Fruit fly (Drosophila melanogaster): ENCODE results near the gene gny.

The gny gene

DNA sequence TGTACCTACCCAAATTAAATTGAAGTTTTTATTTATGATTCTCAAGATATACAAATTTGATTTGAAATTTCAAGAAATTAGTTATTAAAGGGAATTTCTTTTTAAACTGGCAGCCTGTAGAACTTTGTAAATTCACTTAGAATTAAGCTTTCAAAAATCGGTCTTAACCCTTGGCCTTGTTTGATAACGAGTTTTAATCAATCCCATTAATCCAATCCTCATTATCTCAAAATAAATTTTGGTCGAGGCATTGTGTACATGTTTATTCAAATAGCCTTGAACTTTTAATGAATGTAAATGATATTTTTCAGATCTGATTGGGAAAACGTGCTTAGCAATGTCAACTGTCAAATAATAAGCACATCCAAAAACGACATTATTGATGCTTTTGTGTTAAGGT, 40.1 kb upstream of the gny start:
- no peak for TF ChIP-seq foxo (GFP tag; optimal IDR thresholded peaks at IDR 0.05)
- TF ChIP-seq pan (optimal IDR thresholded peaks at IDR 0.05), result no peak
- TF ChIP-seq N (GFP tag; optimal IDR thresholded peaks at IDR 0.05), result no peak
- no peak for TF ChIP-seq Mio (GFP tag; optimal IDR thresholded peaks at IDR 0.05)
- TF ChIP-seq Jra (GFP tag; optimal IDR thresholded peaks at IDR 0.05), result no peak
- no peak for TF ChIP-seq CG32264 (GFP tag; optimal IDR thresholded peaks at IDR 0.05)
- no peak for TF ChIP-seq Hr83 (GFP tag; optimal IDR thresholded peaks at IDR 0.05; ENCODE audit: poor library complexity, severe bottlenecking)
- TF ChIP-seq jim (GFP tag; optimal IDR thresholded peaks at IDR 0.05), result no peak
- no peak for TF ChIP-seq sv (GFP tag; optimal IDR thresholded peaks at IDR 0.05)
- TF ChIP-seq sage (GFP tag; optimal IDR thresholded peaks at IDR 0.05), result no peak
- no peak for TF ChIP-seq psq (GFP tag; optimal IDR thresholded peaks at IDR 0.05)
- no peak for TF ChIP-seq Dfd (GFP tag; optimal IDR thresholded peaks at IDR 0.05)
- TF ChIP-seq Rel (GFP tag; optimal IDR thresholded peaks at IDR 0.05), result no peak
- no peak for TF ChIP-seq Rel (tag; optimal IDR thresholded peaks at IDR 0.05)

DNA sequence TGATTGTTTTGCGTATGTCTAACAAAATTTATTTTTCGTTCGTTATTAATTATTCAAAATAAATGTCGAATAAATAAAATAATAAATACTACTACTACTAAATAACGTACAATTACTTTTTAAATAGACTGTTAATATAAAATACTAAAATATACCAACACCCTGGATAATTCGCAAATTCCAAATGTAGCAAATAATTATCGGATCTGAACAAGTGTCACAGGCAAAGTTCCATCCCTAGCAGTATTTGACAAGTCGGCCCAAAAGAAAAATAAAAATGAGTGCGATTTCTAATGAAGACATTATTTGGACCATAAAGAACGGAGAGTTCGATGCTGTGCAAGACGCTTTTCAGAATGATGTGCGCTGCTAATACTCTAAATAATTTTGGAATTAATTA, 38.5 kb upstream of the gny start, which contains the start of gene CG31715:
CG31715 (plus strand) TSS at position 212 of the 400 bp plus-strand sequence.
- TF ChIP-seq CG9705 (GFP tag; optimal IDR thresholded peaks at IDR 0.05) (no peak), Mio (GFP tag; optimal IDR thresholded peaks at IDR 0.05) (no peak), psq (GFP tag; optimal IDR thresholded peaks at IDR 0.05) (peak; percentile 13), foxo (GFP tag; optimal IDR thresholded peaks at IDR 0.05) (peak in 1 of 2 experiments; percentile 48), Hr78 (GFP tag; optimal IDR thresholded peaks at IDR 0.05) (no peak), GATAd (GFP tag; optimal IDR thresholded peaks at IDR 0.05) (no peak), woc (GFP tag; optimal IDR thresholded peaks at IDR 0.05) (peak; percentile 35), tai (GFP tag; optimal IDR thresholded peaks at IDR 0.05) (no peak), ey (GFP tag; optimal IDR thresholded peaks at IDR 0.05) (peak; percentile 9), Jra (GFP tag; optimal IDR thresholded peaks at IDR 0.05) (no peak), rgr (GFP tag; optimal IDR thresholded peaks at IDR 0.05) (peak; percentile 64), pan (optimal IDR thresholded peaks at IDR 0.05) (no peak), CrebA (GFP tag; optimal IDR thresholded peaks at IDR 0.05; ENCODE audit: borderline replicate concordance) (no peak), fru (GFP tag; optimal IDR thresholded peaks at IDR 0.05) (no peak), br (GFP tag; optimal IDR thresholded peaks at IDR 0.05) (no peak), Vsx2 (GFP tag; optimal IDR thresholded peaks at IDR 0.05; ENCODE audit: partially characterized antibody) (no peak), Abd-B (GFP tag; optimal IDR thresholded peaks at IDR 0.05) (no peak), sage (GFP tag; optimal IDR thresholded peaks at IDR 0.05) (no peak), usp (GFP tag; optimal IDR thresholded peaks at IDR 0.05) (no peak), CG32264 (GFP tag; optimal IDR thresholded peaks at IDR 0.05) (no peak), OdsH (GFP tag; optimal IDR thresholded peaks at IDR 0.05) (no peak), Myc (optimal IDR thresholded peaks at IDR 0.05) (no peak), Dif (GFP tag; optimal IDR thresholded peaks at IDR 0.05; ENCODE audit: partially characterized antibody) (no peak), Sp1 (GFP tag; optimal IDR thresholded peaks at IDR 0.05) (no peak), Hnf4 (GFP tag; optimal IDR thresholded peaks at IDR 0.05) (peak; percentile 21), brk (GFP tag; optimal IDR thresholded peaks at IDR 0.05) (peak; percentile 60), dmrt93B (GFP tag; optimal IDR thresholded peaks at IDR 0.05) (no peak), h (GFP tag; optimal IDR thresholded peaks at IDR 0.05) (peak; percentile 20), Dfd (GFP tag; optimal IDR thresholded peaks at IDR 0.05) (no peak), dsf (GFP tag; optimal IDR thresholded peaks at IDR 0.05; ENCODE audit: borderline replicate concordance) (peak; percentile 9), N (GFP tag; optimal IDR thresholded peaks at IDR 0.05) (no peak), HLH106 (tag; optimal IDR thresholded peaks at IDR 0.05) (peak; percentile 6), sv (GFP tag; optimal IDR thresholded peaks at IDR 0.05) (no peak), jim (GFP tag; optimal IDR thresholded peaks at IDR 0.05) (no peak), Hr83 (GFP tag; optimal IDR thresholded peaks at IDR 0.05; ENCODE audit: poor library complexity, severe bottlenecking) (peak; percentile 32), dl (GFP tag; optimal IDR thresholded peaks at IDR 0.05; ENCODE audit: insufficient read depth in 1 of 2, partially characterized antibody in 2 of 2) (no peak), Rel (GFP tag; optimal IDR thresholded peaks at IDR 0.05) (no peak), Rel (tag; optimal IDR thresholded peaks at IDR 0.05) (no peak), lola (GFP tag; optimal IDR thresholded peaks at IDR 0.05) (no peak)

All from whole organism, wandering third instar larva.